Worm (Caenorhabditis elegans) whole organism, midembryonic: Measurements from ENCODE around the gene fln-2.

Experiments used
- flt-1 ChIP-seq: fragments of 200-800 bp; sonication (Bioruptor generic); IDR thresholded peaks from 2 replicates; pipeline ENCODE4 v1.3.6; 2022; ENCODE audit warnings: missing genetic modification characterization, missing compliant biosample characterization
- klf-2 ChIP-seq: fragments of 200-800 bp; sonication (Bioruptor generic); conservative IDR thresholded peaks from 2 replicates; pipeline ENCODE4 v1.3.6; 2022; ENCODE audit warnings: missing genetic modification reagents, missing genetic modification characterization, missing compliant biosample characterization
- med-1 ChIP-seq: sonication (generic microtip); optimal IDR thresholded peaks from 2 replicates; lab custom pipeline; 2017; ENCODE audit warnings: missing genetic modification characterization, mild to moderate bottlenecking, missing compliant biosample characterization, antibody characterized with exemption, missing genetic modification reagents; ENCODE audit not compliant: insufficient read depth

DNA sequence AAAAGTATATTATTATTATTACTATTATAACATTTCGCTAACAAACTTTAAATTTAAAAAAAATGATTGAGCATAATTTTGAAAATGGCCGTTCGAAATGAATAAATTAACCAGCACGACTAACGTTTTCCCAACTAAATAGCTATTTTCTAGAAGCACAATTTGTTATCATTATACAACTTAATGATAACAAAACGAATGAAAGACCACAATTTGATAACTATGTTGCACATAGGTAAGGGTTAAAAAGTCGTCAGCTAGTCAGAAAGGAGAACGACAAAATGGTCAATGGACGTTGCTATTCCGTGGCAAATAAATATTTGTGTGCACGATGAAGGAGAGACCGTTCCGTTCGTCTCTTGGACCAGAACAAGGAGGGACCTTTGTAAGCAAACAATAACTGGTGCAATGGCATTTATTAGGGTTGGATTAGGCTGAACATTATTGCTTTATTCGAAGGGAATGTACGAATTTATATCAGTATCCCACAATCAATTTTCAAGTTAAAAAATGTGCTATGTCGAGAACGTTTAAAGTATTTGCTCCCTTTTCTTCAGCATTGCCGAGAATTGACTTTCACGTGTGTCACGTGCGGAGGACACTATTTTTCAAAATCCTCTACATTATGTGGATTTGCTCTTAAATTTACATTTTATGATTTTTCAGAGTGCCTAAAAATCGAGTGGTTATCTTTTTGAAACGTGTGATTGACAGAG lies 55.1 kb downstream of the fln-2 start, which contains the start of gene ZK899.3:
- TF ChIP-seq klf-2 (no peak), flt-1 (GFP tag; lab: Robert Waterston, UW) (no peak), med-1 (GFP tag; lab: Kevin White, UChicago) (no peak)
